Fruit fly (Drosophila melanogaster) whole organism, embryonic: Measurements from ENCODE around the gene CG5910.

Experiments
- BEAF-32 ChIP-seq: fragments of 200-800 bp; sonication (Bioruptor generic); optimal IDR thresholded peaks from 3 replicates; lab custom pipeline; 2017; ENCODE audit warnings: missing biosample characterization, missing genetic modification characterization, mild to moderate bottlenecking, moderate library complexity, missing genetic modification reagents
- CG10321 ChIP-seq: fragments of 200-800 bp; sonication (Bioruptor generic); IDR thresholded peaks from 2 replicates; pipeline ENCODE4 v1.3.6; 2022; ENCODE audit warnings: missing biosample characterization, missing genetic modification characterization
- CG10462 ChIP-seq: fragments of 200-800 bp; sonication (Bioruptor generic); optimal IDR thresholded peaks from 2 replicates; lab custom pipeline; 2016; ENCODE audit warnings: missing biosample characterization, missing genetic modification characterization
- CG10654 ChIP-seq: fragments of 200-800 bp; sonication (Bioruptor generic); optimal IDR thresholded peaks from 2 replicates; lab custom pipeline; 2016; ENCODE audit warnings: missing biosample characterization, missing genetic modification characterization
- CG12104 ChIP-seq: fragments of 200-800 bp; sonication (Bioruptor generic); optimal IDR thresholded peaks from 3 replicates; lab custom pipeline; 2016; ENCODE audit warnings: missing biosample characterization, missing genetic modification characterization
- CG12659 ChIP-seq: fragments of 200-800 bp; sonication (Bioruptor generic); optimal IDR thresholded peaks from 3 replicates; lab custom pipeline; 2017; ENCODE audit warnings: mild to moderate bottlenecking, missing biosample characterization, missing genetic modification reagents, missing genetic modification characterization
- CG15514 ChIP-seq: fragments of 200-800 bp; sonication (Bioruptor generic); optimal IDR thresholded peaks from 3 replicates; lab custom pipeline; 2017; ENCODE audit warnings: missing biosample characterization, missing genetic modification characterization, mild to moderate bottlenecking, moderate library complexity, missing genetic modification reagents
- CG1603 ChIP-seq: fragments of 200-800 bp; sonication (Bioruptor generic); optimal IDR thresholded peaks from 2 replicates; lab custom pipeline; 2019; ENCODE audit warnings: missing biosample characterization, mild to moderate bottlenecking, missing genetic modification characterization, moderate library complexity
- CG17186 ChIP-seq: fragments of 200-800 bp; sonication (Bioruptor generic); optimal IDR thresholded peaks from 3 replicates; lab custom pipeline; 2017; ENCODE audit warnings: missing biosample characterization, missing genetic modification reagents, missing genetic modification characterization
- CG1832 ChIP-seq: fragments of 200-800 bp; sonication (Bioruptor generic); optimal IDR thresholded peaks from 2 replicates; lab custom pipeline; 2017; ENCODE audit warnings: missing biosample characterization, mild to moderate bottlenecking, missing genetic modification characterization, inconsistent platforms
- CG31441 ChIP-seq: fragments of 200-800 bp; sonication (Bioruptor generic); IDR thresholded peaks from 2 replicates; pipeline ENCODE4 v1.3.6; 2022; ENCODE audit warnings: missing biosample characterization, missing genetic modification characterization
- CG3163 ChIP-seq: fragments of 200-800 bp; sonication (Bioruptor generic); optimal IDR thresholded peaks from 3 replicates; lab custom pipeline; 2016; ENCODE audit warnings: missing biosample characterization, missing genetic modification characterization
- CG5180 ChIP-seq: fragments of 200-800 bp; sonication (Bioruptor generic); optimal IDR thresholded peaks from 3 replicates; lab custom pipeline; 2017; ENCODE audit warnings: missing biosample characterization, missing genetic modification characterization, mild to moderate bottlenecking, moderate library complexity, missing genetic modification reagents
- CG5245 ChIP-seq: fragments of 200-800 bp; sonication (Bioruptor generic); optimal IDR thresholded peaks from 3 replicates; lab custom pipeline; 2016; ENCODE audit warnings: missing biosample characterization, missing genetic modification characterization
- CG6791 ChIP-seq: fragments of 200-800 bp; sonication (Bioruptor generic); IDR thresholded peaks from 3 replicates; pipeline ENCODE4 v1.3.6; 2022; ENCODE audit warnings: missing biosample characterization, missing genetic modification characterization; ENCODE audit not compliant: partially characterized antibody
- CG9797 ChIP-seq: fragments of 200-800 bp; sonication (Bioruptor generic); optimal IDR thresholded peaks from 3 replicates; lab custom pipeline; 2018; ENCODE audit warnings: missing biosample characterization, mild to moderate bottlenecking, missing genetic modification characterization
- Deaf1 ChIP-seq: fragments of 200-800 bp; optimal IDR thresholded peaks from 3 replicates; lab custom pipeline; 2019; ENCODE audit warnings: missing biosample characterization, mild to moderate bottlenecking, missing genetic modification characterization, moderate library complexity
- Dll ChIP-seq: fragments of 200-800 bp; sonication (Bioruptor generic); IDR thresholded peaks from 4 replicates; pipeline ENCODE4 v1.3.6; 2022; ENCODE audit warnings: missing biosample characterization, missing genetic modification characterization; ENCODE audit not compliant: partially characterized antibody
- Doc3 ChIP-seq: fragments of 200-800 bp; sonication (Bioruptor generic); IDR thresholded peaks from 3 replicates; pipeline ENCODE4 v1.3.6; 2022; ENCODE audit warnings: missing biosample characterization, missing genetic modification characterization; ENCODE audit not compliant: partially characterized antibody
- E2f2 ChIP-seq: fragments of 200-800 bp; sonication (Bioruptor generic); IDR thresholded peaks from 2 replicates; pipeline ENCODE4 v1.3.6; 2022; ENCODE audit warnings: missing biosample characterization, missing genetic modification characterization
- Gug ChIP-seq: fragments of 200-800 bp; sonication (Bioruptor generic); IDR thresholded peaks from 4 replicates; pipeline ENCODE4 v1.3.6; 2022; ENCODE audit warnings: missing biosample characterization, missing genetic modification characterization
- MESR4 ChIP-seq: fragments of 200-800 bp; sonication (Bioruptor generic); optimal IDR thresholded peaks from 2 replicates; lab custom pipeline; 2018; ENCODE audit warnings: missing biosample characterization, mild to moderate bottlenecking, missing genetic modification characterization, moderate library complexity
- Myb ChIP-seq: fragments of 200-800 bp; sonication (Bioruptor generic); optimal IDR thresholded peaks from 2 replicates; lab custom pipeline; 2016; ENCODE audit warnings: missing biosample characterization, missing genetic modification characterization
- Pdp1 ChIP-seq, 2 experiments: fragments of 200-800 bp; sonication (Bioruptor generic); optimal IDR thresholded peaks; 3 replicates each; lab custom pipeline; 2016; ENCODE audit warnings: missing biosample characterization in 2 of 2, missing genetic modification characterization in 2 of 2, mild to moderate bottlenecking in 1 of 2, moderate library complexity in 1 of 2
- Scr ChIP-seq: fragments of 200-800 bp; sonication (Bioruptor generic); IDR thresholded peaks from 2 replicates; pipeline ENCODE4 v1.3.6; 2022; ENCODE audit warnings: missing biosample characterization, missing genetic modification characterization; ENCODE audit not compliant: partially characterized antibody
- Sox100B ChIP-seq: fragments of 200-800 bp; sonication (Bioruptor generic); optimal IDR thresholded peaks from 3 replicates; lab custom pipeline; 2018; ENCODE audit warnings: missing biosample characterization, mild to moderate bottlenecking, missing genetic modification characterization
- Sox102F ChIP-seq: fragments of 200-800 bp; sonication (Bioruptor generic); optimal IDR thresholded peaks from 2 replicates; lab custom pipeline; 2018; ENCODE audit warnings: missing biosample characterization, mild to moderate bottlenecking, missing genetic modification characterization, moderate library complexity
- ap ChIP-seq: fragments of 200-800 bp; sonication (Bioruptor generic); IDR thresholded peaks from 2 replicates; pipeline ENCODE4 v1.3.6; 2022; ENCODE audit warnings: missing biosample characterization, missing genetic modification characterization
- bbx ChIP-seq: fragments of 200-800 bp; sonication (Bioruptor generic); IDR thresholded peaks from 2 replicates; pipeline ENCODE4 v1.3.6; 2022; ENCODE audit warnings: missing biosample characterization, missing genetic modification characterization; ENCODE audit not compliant: partially characterized antibody
- bowl ChIP-seq: fragments of 200-800 bp; sonication (Bioruptor generic); IDR thresholded peaks from 2 replicates; pipeline ENCODE4 v1.3.6; 2022; ENCODE audit warnings: missing biosample characterization, missing genetic modification characterization
- cato ChIP-seq: fragments of 200-800 bp; sonication (Bioruptor generic); optimal IDR thresholded peaks from 2 replicates; lab custom pipeline; 2016; ENCODE audit warnings: missing biosample characterization, missing genetic modification characterization, borderline replicate concordance
- ci ChIP-seq: fragments of 200-800 bp; sonication (Bioruptor generic); IDR thresholded peaks from 3 replicates; pipeline ENCODE4 v1.3.6; 2022; ENCODE audit warnings: missing biosample characterization, missing genetic modification characterization
- crp ChIP-seq, 2 experiments: fragments of 200-800 bp; sonication (Bioruptor generic); optimal IDR thresholded peaks; 2 replicates in 1 of 2; 3 replicates in 1 of 2; lab custom pipeline; 2017; ENCODE audit warnings: missing biosample characterization in 2 of 2, missing genetic modification characterization in 2 of 2, mild to moderate bottlenecking in 1 of 2, moderate library complexity in 1 of 2
- dm ChIP-seq: fragments of 200-800 bp; sonication (Bioruptor generic); optimal IDR thresholded peaks from 3 replicates; lab custom pipeline; 2016; ENCODE audit warnings: missing biosample characterization, missing genetic modification characterization
- dmrt11E ChIP-seq: fragments of 200-800 bp; sonication (Bioruptor generic); optimal IDR thresholded peaks from 3 replicates; lab custom pipeline; 2018; ENCODE audit warnings: missing biosample characterization, mild to moderate bottlenecking, missing genetic modification characterization, moderate library complexity
- dysf ChIP-seq: fragments of 200-800 bp; sonication (Bioruptor generic); IDR thresholded peaks from 3 replicates; pipeline ENCODE4 v1.3.6; 2022; ENCODE audit warnings: missing biosample characterization, missing genetic modification characterization
- gem ChIP-seq: fragments of 200-800 bp; sonication (Bioruptor generic); optimal IDR thresholded peaks from 2 replicates; lab custom pipeline; 2019; ENCODE audit warnings: missing biosample characterization, mild to moderate bottlenecking, missing genetic modification characterization, moderate library complexity
- jing ChIP-seq: fragments of 200-800 bp; sonication (Bioruptor generic); optimal IDR thresholded peaks from 2 replicates; lab custom pipeline; 2018; ENCODE audit warnings: missing biosample characterization, mild to moderate bottlenecking, missing genetic modification characterization
- ken ChIP-seq: fragments of 200-800 bp; sonication (Bioruptor generic); IDR thresholded peaks from 3 replicates; pipeline ENCODE4 v1.3.6; 2022; ENCODE audit warnings: missing biosample characterization, missing genetic modification characterization
- lmd ChIP-seq: fragments of 200-800 bp; sonication (Bioruptor generic); IDR thresholded peaks from 2 replicates; pipeline ENCODE4 v1.3.6; 2022; ENCODE audit warnings: missing biosample characterization, missing genetic modification characterization
- peb ChIP-seq: fragments of 200-800 bp; sonication (Bioruptor generic); IDR thresholded peaks from 2 replicates; pipeline ENCODE4 v1.3.6; 2022; ENCODE audit warnings: missing biosample characterization, missing genetic modification characterization
- pzg ChIP-seq: fragments of 200-800 bp; sonication (Bioruptor generic); optimal IDR thresholded peaks from 3 replicates; lab custom pipeline; 2018; ENCODE audit warnings: missing biosample characterization, mild to moderate bottlenecking, missing genetic modification characterization, moderate library complexity
- sna ChIP-seq: fragments of 200-800 bp; sonication (Bioruptor generic); IDR thresholded peaks from 2 replicates; pipeline ENCODE4 v1.3.6; 2022; ENCODE audit warnings: missing biosample characterization, missing genetic modification characterization; ENCODE audit not compliant: partially characterized antibody
- ssp ChIP-seq: fragments of 200-800 bp; sonication (Bioruptor generic); IDR thresholded peaks from 2 replicates; pipeline ENCODE4 v1.3.6; 2022; ENCODE audit warnings: missing biosample characterization, missing genetic modification characterization
- stc ChIP-seq: fragments of 200-800 bp; sonication (Bioruptor generic); IDR thresholded peaks from 2 replicates; pipeline ENCODE4 v1.3.6; 2022; ENCODE audit warnings: missing biosample characterization, missing genetic modification characterization
- tll ChIP-seq, 2 experiments: fragments of 200-800 bp in 1 of 2; fragments of >200 bp in 1 of 2; sonication (Bioruptor generic) in 1 of 2; optimal IDR thresholded peaks; 2 replicates each; lab custom pipeline; 2017 to 2019; ENCODE audit warnings: missing biosample characterization in 2 of 2, missing genetic modification characterization in 2 of 2, mild to moderate bottlenecking in 1 of 2, moderate library complexity in 1 of 2
- trem ChIP-seq: fragments of 200-800 bp; optimal IDR thresholded peaks from 3 replicates; lab custom pipeline; 2019; ENCODE audit warnings: missing biosample characterization, mild to moderate bottlenecking, missing genetic modification characterization, moderate library complexity
- wek ChIP-seq: fragments of 200-800 bp; sonication (Bioruptor generic); optimal IDR thresholded peaks from 3 replicates; lab custom pipeline; 2018; ENCODE audit warnings: missing biosample characterization, mild to moderate bottlenecking, missing genetic modification characterization, moderate library complexity
- zen2 ChIP-seq: fragments of 200-800 bp; sonication (Bioruptor generic); IDR thresholded peaks from 3 replicates; pipeline ENCODE4 v1.3.6; 2022; ENCODE audit warnings: missing biosample characterization, missing genetic modification characterization; ENCODE audit not compliant: partially characterized antibody

CG5910 gene

DNA sequence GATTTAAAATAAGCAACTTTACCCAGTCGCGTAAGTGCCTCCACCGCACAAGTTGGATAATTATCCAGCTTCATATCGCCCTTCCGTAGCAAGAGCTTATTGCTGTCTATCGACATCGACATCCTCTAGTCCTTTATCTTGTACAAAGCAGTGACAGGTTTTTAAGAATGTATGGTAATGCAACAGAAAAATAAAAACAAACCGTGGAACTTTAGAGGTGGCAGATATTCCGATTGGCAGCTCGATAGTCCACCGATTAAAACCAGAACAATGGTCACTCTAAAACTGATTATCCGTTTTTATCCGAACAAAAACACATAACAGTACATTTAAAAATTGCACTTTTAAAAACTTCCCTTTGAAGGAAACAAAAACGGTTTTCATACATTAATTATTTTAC lies 14.8 kb upstream of the CG5910 start, which contains the start of gene CG5274 (continued):
- TF ChIP-seq ssp (GFP tag; lab: Robert Waterston, UW): no peak
- no peak for TF ChIP-seq Pdp1 (GFP tag; optimal IDR thresholded peaks at IDR 0.05; lab: Kevin White, UChicago)
- TF ChIP-seq CG6791 (GFP tag; lab: Robert Waterston, UW): peak; percentile 70
- TF ChIP-seq CG17186 (GFP tag; lab: Kevin White, UChicago): no peak
- TF ChIP-seq CG3163 (GFP tag; lab: Kevin White, UChicago): no peak
- no peak for TF ChIP-seq stc (GFP tag; lab: Robert Waterston, UW)
- TF ChIP-seq CG10462 (GFP tag; lab: Kevin White, UChicago): peak; percentile 40
- no peak for TF ChIP-seq ci (GFP tag; lab: Robert Waterston, UW)
- TF ChIP-seq bbx (GFP tag; lab: Robert Waterston, UW): peak; percentile 52; the same call in 1 of the 2 replicates
- TF ChIP-seq dysf (GFP tag; lab: Robert Waterston, UW): no peak
- TF ChIP-seq jing: no peak
- TF ChIP-seq lmd (GFP tag; lab: Robert Waterston, UW): no peak
- peak; percentile 56 for TF ChIP-seq MESR4 (GFP tag; lab: Kevin White, UChicago)
- no peak for TF ChIP-seq CG31441 (GFP tag; lab: Robert Waterston, UW)
- TF ChIP-seq zen2: no peak
- TF ChIP-seq Scr (GFP tag; lab: Robert Waterston, UW): peak; percentile 42
- no peak for TF ChIP-seq CG15514 (GFP tag; lab: Kevin White, UChicago)
- TF ChIP-seq sna: 0 out of 2 replicates have a peak, but pooled peaks have one; percentile 26
- TF ChIP-seq ap (GFP tag; lab: Robert Waterston, UW): no peak
- TF ChIP-seq ken: no peak
- no peak for TF ChIP-seq Sox100B (GFP tag; lab: Kevin White, UChicago)
- no peak for TF ChIP-seq CG5245 (GFP tag; lab: Kevin White, UChicago)
- peak; percentile 62 for TF ChIP-seq Myb (GFP tag; lab: Kevin White, UChicago)
- no peak for TF ChIP-seq Gug (GFP tag; lab: Robert Waterston, UW)
- TF ChIP-seq bowl: no peak
- no peak for TF ChIP-seq cato (GFP tag; lab: Kevin White, UChicago)
- TF ChIP-seq CG10321: no peak
- no peak for TF ChIP-seq wek (GFP tag; lab: Kevin White, UChicago)
- TF ChIP-seq dmrt11E (tag; lab: Kevin White, UChicago): no peak
- no peak for TF ChIP-seq Deaf1 (tag; lab: Kevin White, UChicago)
- TF ChIP-seq CG9797 (GFP tag; lab: Kevin White, UChicago): peak; percentile 47
- TF ChIP-seq tll (GFP tag; optimal IDR thresholded peaks at IDR 0.05; lab: Kevin White, UChicago): no peak
- TF ChIP-seq CG1832 (GFP tag; lab: Kevin White, UChicago): no peak
- no peak for TF ChIP-seq Sox102F (GFP tag; lab: Kevin White, UChicago)
- TF ChIP-seq E2f2 (GFP tag; lab: Robert Waterston, UW): peak; percentile 57
- TF ChIP-seq Doc3 (GFP tag; lab: Robert Waterston, UW): peak; percentile 30; the same call in 1 of the 3 replicates
- peak; percentile 23 for TF ChIP-seq trem (tag; lab: Kevin White, UChicago)
- no peak for TF ChIP-seq CG10654 (GFP tag; lab: Kevin White, UChicago)
- TF ChIP-seq CG12104: no peak
- 0 out of 4 replicates have a peak, but pooled peaks have one; percentile 37 for TF ChIP-seq Dll (GFP tag; lab: Robert Waterston, UW)
- peak; percentile 51 for TF ChIP-seq pzg
- peak; percentile 17 for TF ChIP-seq CG12659 (GFP tag; lab: Kevin White, UChicago)
- no peak for TF ChIP-seq CG1603 (tag; lab: Kevin White, UChicago)
- no peak for TF ChIP-seq CG5180 (GFP tag; lab: Kevin White, UChicago)
- TF ChIP-seq dm (GFP tag; lab: Kevin White, UChicago): no peak
- TF ChIP-seq peb (GFP tag; lab: Robert Waterston, UW): no peak
- TF ChIP-seq gem (tag; lab: Kevin White, UChicago): no peak
- no peak for TF ChIP-seq crp (GFP tag; optimal IDR thresholded peaks at IDR 0.05; lab: Kevin White, UChicago)
- peak; percentile 49 for TF ChIP-seq BEAF-32 (GFP tag; lab: Kevin White, UChicago)
